Fruit fly (Drosophila melanogaster): Measurements from ENCODE around the gene Nrt.

dm6 chr3L:16743906-16744704 is 21.8 kb upstream of the Nrt start:
- TF ChIP-seq CG8159 (tag; optimal IDR thresholded peaks at IDR 0.05) (no peak), CG34367 (tag; optimal IDR thresholded peaks at IDR 0.05) (no peak), Snoo (tag; optimal IDR thresholded peaks at IDR 0.05) (no peak), CG14655 (GFP tag; optimal IDR thresholded peaks at IDR 0.05) (no peak), CG12605 (GFP tag; IDR thresholded peaks at IDR 0.05) (no peak), CG17806 (tag; optimal IDR thresholded peaks at IDR 0.05) (no peak), Pif1B (GFP tag; optimal IDR thresholded peaks at IDR 0.05) (no peak)
